Worm (Caenorhabditis elegans): ENCODE results near the gene tig-2.

tig-2 gene

ce11 chrV:4676812-4677211, 53.1 kb downstream of the tig-2 start:
- no peak for TF ChIP-seq med-1 (GFP tag; optimal IDR thresholded peaks at IDR 0.05; ENCODE audit: insufficient read depth)
- TF ChIP-seq tab-1 (GFP tag; IDR thresholded peaks at IDR 0.05) = no peak
- no peak for TF ChIP-seq ztf-29 (GFP tag; IDR thresholded peaks at IDR 0.05)
- TF ChIP-seq klf-2 (GFP tag; conservative IDR thresholded peaks at IDR 0.05) = no peak
- TF ChIP-seq ref-1 (GFP tag; conservative IDR thresholded peaks at IDR 0.05) = no peak

Data from whole organism, midembryonic.